Fruit fly (Drosophila melanogaster): Measurements from ENCODE around the gene CG7304.

DNA sequence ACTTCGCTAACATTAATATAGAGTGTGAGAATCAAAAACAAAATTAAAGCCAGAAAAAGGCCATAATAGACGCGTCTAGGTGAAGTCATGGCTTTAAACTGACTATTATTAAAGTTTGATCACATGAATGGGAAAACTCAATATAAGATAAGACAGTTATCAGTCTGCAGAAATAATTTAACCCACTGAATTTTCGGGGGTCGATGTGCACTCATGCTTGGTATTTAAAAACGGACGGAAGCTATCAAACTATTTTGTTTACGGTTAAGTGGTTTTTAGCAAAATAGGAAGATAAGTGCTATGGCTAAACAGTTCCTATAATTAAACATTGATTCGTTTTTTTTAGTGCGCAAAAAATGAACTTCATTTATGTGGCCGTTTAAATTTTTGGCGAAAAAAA lies 12.4 kb downstream of the CG7304 start, which contains the start of gene CG34451:
- no peak for TF ChIP-seq ttk (optimal IDR thresholded peaks at IDR 0.05)
- no peak for TF ChIP-seq Myc (optimal IDR thresholded peaks at IDR 0.05)
- no peak for TF ChIP-seq Sin3A (optimal IDR thresholded peaks at IDR 0.05)
- no peak for TF ChIP-seq h (optimal IDR thresholded peaks at IDR 0.05)
- no peak for TF ChIP-seq insv (optimal IDR thresholded peaks at IDR 0.05)
- no peak for TF ChIP-seq psq (optimal IDR thresholded peaks at IDR 0.05)

Measured in Kc167 (cell line).